Worm (Caenorhabditis elegans): ENCODE results near the gene F30H5.5.

DNA sequence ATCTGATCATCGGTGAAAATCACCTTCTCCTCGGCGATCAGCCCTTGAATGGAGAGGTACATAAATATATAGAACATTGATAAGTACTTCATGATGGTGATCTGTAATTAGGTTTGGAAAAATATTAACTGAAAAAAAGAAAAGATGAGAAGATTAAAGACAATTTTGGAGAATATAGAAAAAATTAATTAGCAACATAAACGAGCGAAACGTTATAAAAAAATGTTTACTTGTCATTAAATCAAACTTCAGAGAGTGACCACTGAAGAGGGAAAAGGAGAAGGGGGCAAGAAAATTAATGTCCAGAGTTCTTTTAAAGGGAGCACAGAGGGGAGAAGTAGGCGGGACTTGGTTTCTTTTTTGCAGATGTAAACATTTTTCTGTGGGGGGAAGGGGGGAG lies 38.3 kb downstream of the F30H5.5 start, which contains the start of gene T22F7.4:
- TF ChIP-seq pha-4 (GFP tag; IDR thresholded peaks at IDR 0.05) (no peak), pha-4 (tag; optimal IDR thresholded peaks at IDR 0.05) (no peak), ama-1 (optimal IDR thresholded peaks at IDR 0.05) (no peak), lsy-2 (tag; optimal IDR thresholded peaks at IDR 0.05) (no peak), nhr-11 (tag; optimal IDR thresholded peaks at IDR 0.05) (no peak), lin-15B (tag; optimal IDR thresholded peaks at IDR 0.05) (no peak), unc-62 (GFP tag; optimal IDR thresholded peaks at IDR 0.05 in 1 of 2) (no peak), unc-62 (tag; optimal IDR thresholded peaks at IDR 0.05) (no peak), nhr-76 (tag; optimal IDR thresholded peaks at IDR 0.05) (no peak), lin-38 (GFP tag; IDR thresholded peaks at IDR 0.05) (no peak), mxl-3 (GFP tag; optimal IDR thresholded peaks at IDR 0.05) (no peak)
